Fruit fly (Drosophila melanogaster): ENCODE data around the gene Hacd1.
A peak's percentile ranks its signal among the peaks of the same experiment; 100 is the strongest.

The Hacd1 gene

dm6 chr2L:12003792-12004210 is 1.7 kb upstream of the Hacd1 start:
- TF ChIP-seq CG16779 (tag; optimal IDR thresholded peaks at IDR 0.05) (no peak), Ets21C (GFP tag; optimal IDR thresholded peaks at IDR 0.05) (no peak), CG6792 (GFP tag; optimal IDR thresholded peaks at IDR 0.05) (no peak), dsx (GFP tag; optimal IDR thresholded peaks at IDR 0.05; ENCODE audit: poor library complexity, severe bottlenecking) (peak; percentile 77), ss (GFP tag; optimal IDR thresholded peaks at IDR 0.05) (no peak), CG6276 (GFP tag; optimal IDR thresholded peaks at IDR 0.05) (no peak), Gug (GFP tag; IDR thresholded peaks at IDR 0.05) (no peak), Met (GFP tag; optimal IDR thresholded peaks at IDR 0.05) (no peak), pdm3 (GFP tag; optimal IDR thresholded peaks at IDR 0.05) (no peak), Eip75B (GFP tag; optimal IDR thresholded peaks at IDR 0.05) (no peak), svp (GFP tag) (peak; percentile 64), Eip93F (GFP tag; optimal IDR thresholded peaks at IDR 0.05) (no peak), topi (GFP tag; optimal IDR thresholded peaks at IDR 0.05) (no peak), CG11294 (GFP tag; IDR thresholded peaks at IDR 0.05) (no peak)

dm6 chr2L:12002922-12003791 is 1.1 kb upstream of the Hacd1 start:
- peak; percentile 16 for TF ChIP-seq CG11762 (GFP tag; optimal IDR thresholded peaks at IDR 0.05; ENCODE audit: insufficient read depth)
- no peak for TF ChIP-seq CG11902 (GFP tag; optimal IDR thresholded peaks at IDR 0.05)
- TF ChIP-seq spab (GFP tag; optimal IDR thresholded peaks at IDR 0.05): no peak
- peak; percentile 47 for TF ChIP-seq pdm3 (GFP tag; optimal IDR thresholded peaks at IDR 0.05)
- no peak for TF ChIP-seq CG9139 (GFP tag; optimal IDR thresholded peaks at IDR 0.05)
- TF ChIP-seq CG10631 (GFP tag; optimal IDR thresholded peaks at IDR 0.05): peak; percentile 31
- TF ChIP-seq fd59A (GFP tag; optimal IDR thresholded peaks at IDR 0.05): no peak
- TF ChIP-seq ss (GFP tag; optimal IDR thresholded peaks at IDR 0.05): peak; percentile 18 to 68
- TF ChIP-seq esn (GFP tag; optimal IDR thresholded peaks at IDR 0.05): peak; percentile 48
- TF ChIP-seq CG11294 (GFP tag; IDR thresholded peaks at IDR 0.05): no peak
- TF ChIP-seq CG3032 (tag; optimal IDR thresholded peaks at IDR 0.05): peak; percentile 16
- peak; percentile 35 for TF ChIP-seq achi (GFP tag; optimal IDR thresholded peaks at IDR 0.05)
- peak; percentile 7 for TF ChIP-seq Sox102F (GFP tag; optimal IDR thresholded peaks at IDR 0.05)
- peak; percentile 12 for TF ChIP-seq Smox (GFP tag; optimal IDR thresholded peaks at IDR 0.05)
- TF ChIP-seq CG31627 (GFP tag; optimal IDR thresholded peaks at IDR 0.05): peak; percentile 17
- TF ChIP-seq CG6163 (GFP tag; IDR thresholded peaks at IDR 0.05): no peak
- TF ChIP-seq cyc (GFP tag; optimal IDR thresholded peaks at IDR 0.05): no peak
- peak; percentile 80 for TF ChIP-seq Eip78C (GFP tag)
- peak; percentile 7 for TF ChIP-seq topi (GFP tag; optimal IDR thresholded peaks at IDR 0.05)
- TF ChIP-seq CG8632 (GFP tag; optimal IDR thresholded peaks at IDR 0.05): peak; percentile 28
- no peak for TF ChIP-seq Eip75B (GFP tag; optimal IDR thresholded peaks at IDR 0.05)
- peak; percentile 99 for TF ChIP-seq CG6854 (GFP tag; optimal IDR thresholded peaks at IDR 0.05)
- TF ChIP-seq CG34406 (GFP tag; optimal IDR thresholded peaks at IDR 0.05): peak; percentile 13
- peak; percentile 42 for TF ChIP-seq Sox14 (GFP tag; optimal IDR thresholded peaks at IDR 0.05)
- TF ChIP-seq acj6 (GFP tag; optimal IDR thresholded peaks at IDR 0.05): peak; percentile 56
- no peak for TF ChIP-seq Ets96B (tag; optimal IDR thresholded peaks at IDR 0.05)
- peak; percentile 14 for TF ChIP-seq CG4318 (GFP tag; optimal IDR thresholded peaks at IDR 0.05)
- TF ChIP-seq OdsH (GFP tag; optimal IDR thresholded peaks at IDR 0.05): peak; percentile 42
- peak; percentile 61 for TF ChIP-seq CG1621 (tag; optimal IDR thresholded peaks at IDR 0.05)
- no peak for TF ChIP-seq fkh (GFP tag; optimal IDR thresholded peaks at IDR 0.05)
- TF ChIP-seq vri (GFP tag; optimal IDR thresholded peaks at IDR 0.05): no peak
- no peak for TF ChIP-seq Hr38 (GFP tag; optimal IDR thresholded peaks at IDR 0.05)
- peak; percentile 30 for TF ChIP-seq CG7368 (GFP tag; optimal IDR thresholded peaks at IDR 0.05)
- peak; percentile 88 for TF ChIP-seq svp (GFP tag)
- no peak for TF ChIP-seq fd85E (GFP tag; optimal IDR thresholded peaks at IDR 0.05)
- TF ChIP-seq CG8319 (GFP tag; optimal IDR thresholded peaks at IDR 0.05): no peak
- peak in 1 of 2 experiments; percentile 28 for TF ChIP-seq salr (GFP tag; optimal IDR thresholded peaks at IDR 0.05)
- TF ChIP-seq CG32006 (GFP tag; optimal IDR thresholded peaks at IDR 0.05): peak; percentile 61
- no peak for TF ChIP-seq CG10669 (GFP tag; optimal IDR thresholded peaks at IDR 0.05)
- peak; percentile 35 for TF ChIP-seq Blimp-1 (GFP tag; optimal IDR thresholded peaks at IDR 0.05)

Measured in whole organism, prepupa.